Fruit fly (Drosophila melanogaster) whole organism, prepupa: ENCODE results near the gene CG3223.

Experiments
- CG11902 ChIP-seq: fragments of 200-800 bp; sonication (Bioruptor generic); optimal IDR thresholded peaks from 3 replicates; lab custom pipeline; 2016; ENCODE audit warnings: missing biosample characterization, missing genetic modification characterization
- CG6808 ChIP-seq: fragments of 200-800 bp; sonication (Bioruptor generic); optimal IDR thresholded peaks from 3 replicates; lab custom pipeline; 2017; ENCODE audit warnings: missing biosample characterization, missing genetic modification characterization, mild to moderate bottlenecking, moderate library complexity, missing genetic modification reagents
- CG6854 ChIP-seq: fragments of 200-800 bp; sonication (Bioruptor generic); optimal IDR thresholded peaks from 2 replicates; lab custom pipeline; 2017; ENCODE audit warnings: missing biosample characterization, mild to moderate bottlenecking, missing genetic modification characterization
- Sox102F ChIP-seq: fragments of 200-800 bp; sonication (Bioruptor generic); optimal IDR thresholded peaks from 2 replicates; lab custom pipeline; 2016; ENCODE audit warnings: missing biosample characterization, mild to moderate bottlenecking, missing genetic modification characterization
- eg ChIP-seq: fragments of 200-800 bp; sonication (Bioruptor generic); IDR thresholded peaks from 3 replicates; pipeline ENCODE4 v1.3.6; 2022; ENCODE audit warnings: missing biosample characterization, missing genetic modification characterization
- salr ChIP-seq, 2 experiments: fragments of 200-800 bp; sonication (Bioruptor generic); optimal IDR thresholded peaks; 3 replicates each; lab custom pipeline; 2016 to 2018; ENCODE audit warnings: missing biosample characterization in 2 of 2, missing genetic modification characterization in 2 of 2, mild to moderate bottlenecking in 1 of 2

DNA sequence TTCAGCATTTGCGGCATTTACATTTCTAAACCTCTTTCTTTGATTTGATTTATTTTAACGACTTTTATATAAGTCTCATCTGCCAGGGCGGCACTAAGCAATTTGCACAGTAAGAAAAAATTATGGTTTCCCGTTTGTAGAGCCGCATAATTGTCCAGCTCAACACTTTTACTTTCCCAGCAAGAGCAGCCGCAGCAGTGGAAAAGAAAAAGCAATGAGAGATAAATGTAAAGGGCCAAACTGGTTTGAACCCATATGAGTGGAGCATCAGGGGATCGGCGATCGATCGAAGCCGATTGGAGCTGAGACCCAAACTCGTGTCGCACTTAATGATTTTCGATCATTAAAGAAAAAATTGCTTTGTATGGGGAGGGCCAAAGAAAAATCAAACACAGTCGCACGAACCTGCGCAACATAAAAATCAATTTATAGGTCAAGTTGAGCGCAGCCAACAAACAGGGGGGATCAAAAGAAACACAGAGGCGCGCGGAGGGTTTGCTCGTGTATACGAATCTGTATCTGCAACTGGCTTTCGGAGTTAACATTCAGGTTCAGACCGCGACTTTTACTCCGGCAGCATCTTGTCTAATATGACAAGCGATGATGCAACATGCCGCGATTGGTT is 18.3 kb upstream of the CG3223 start:
- TF ChIP-seq CG6808: no peak
- TF ChIP-seq CG11902 (GFP tag; lab: Kevin White, UChicago): no peak
- TF ChIP-seq salr (GFP tag; optimal IDR thresholded peaks at IDR 0.05; lab: Kevin White, UChicago): no peak
- TF ChIP-seq CG6854 (GFP tag; lab: Kevin White, UChicago): no peak
- no peak for TF ChIP-seq eg (GFP tag; lab: Robert Waterston, UW)
- TF ChIP-seq Sox102F (GFP tag; lab: Kevin White, UChicago): no peak
